Fruit fly (Drosophila melanogaster) whole organism, embryonic: ENCODE data around the gene CG10353.

Experiments used
- Adf1 ChIP-seq: fragments of 200-800 bp; sonication (Bioruptor generic); IDR thresholded peaks from 2 replicates; pipeline ENCODE4 v1.3.6; 2022; ENCODE audit warnings: missing biosample characterization, missing genetic modification characterization
- Asciz ChIP-seq: fragments of 200-800 bp; sonication (Bioruptor generic); optimal IDR thresholded peaks from 2 replicates; lab custom pipeline; 2017; ENCODE audit warnings: missing biosample characterization, mild to moderate bottlenecking, missing genetic modification characterization, missing genetic modification reagents
- Atf-2 ChIP-seq: fragments of 200-800 bp; sonication (Bioruptor generic); optimal IDR thresholded peaks from 2 replicates; lab custom pipeline; 2016; ENCODE audit warnings: missing biosample characterization, missing genetic modification characterization
- B-H1 ChIP-seq: fragments of 200-800 bp; sonication (Bioruptor generic); IDR thresholded peaks from 3 replicates; pipeline ENCODE4 v1.3.6; 2022; ENCODE audit warnings: missing biosample characterization, missing genetic modification characterization
- BEAF-32 ChIP-seq: fragments of 200-800 bp; sonication (Bioruptor generic); optimal IDR thresholded peaks from 3 replicates; lab custom pipeline; 2017; ENCODE audit warnings: missing biosample characterization, missing genetic modification characterization, mild to moderate bottlenecking, moderate library complexity, missing genetic modification reagents
- CG1024 ChIP-seq: fragments of 200-800 bp; sonication (Bioruptor generic); IDR thresholded peaks from 2 replicates; pipeline ENCODE4 v1.3.6; 2022; ENCODE audit warnings: missing biosample characterization, missing genetic modification characterization
- CG10321 ChIP-seq: fragments of 200-800 bp; sonication (Bioruptor generic); IDR thresholded peaks from 2 replicates; pipeline ENCODE4 v1.3.6; 2022; ENCODE audit warnings: missing biosample characterization, missing genetic modification characterization
- CG12299 ChIP-seq: fragments of 200-800 bp; sonication (Bioruptor generic); optimal IDR thresholded peaks from 2 replicates; lab custom pipeline; 2018; ENCODE audit warnings: missing biosample characterization, mild to moderate bottlenecking, missing genetic modification characterization
- CG12391 ChIP-seq: fragments of 200-800 bp; sonication (Bioruptor generic); optimal IDR thresholded peaks from 3 replicates; lab custom pipeline; 2018; ENCODE audit warnings: missing biosample characterization, mild to moderate bottlenecking, missing genetic modification characterization, moderate library complexity
- CG12744 ChIP-seq: fragments of 200-800 bp; sonication (Bioruptor generic); optimal IDR thresholded peaks from 2 replicates; lab custom pipeline; 2016; ENCODE audit warnings: missing biosample characterization, missing genetic modification characterization
- CG13624 ChIP-seq: fragments of 200-800 bp; sonication (Bioruptor generic); optimal IDR thresholded peaks from 2 replicates; lab custom pipeline; 2016; ENCODE audit warnings: missing biosample characterization, missing genetic modification characterization
- CG15073 ChIP-seq: fragments of 200-800 bp; sonication (Bioruptor generic); optimal IDR thresholded peaks from 2 replicates; lab custom pipeline; 2016; ENCODE audit warnings: missing biosample characterization, missing genetic modification characterization
- CG18599 ChIP-seq: fragments of 200-800 bp; sonication (Bioruptor generic); optimal IDR thresholded peaks from 3 replicates; lab custom pipeline; 2017; ENCODE audit warnings: missing biosample characterization, missing genetic modification characterization, mild to moderate bottlenecking, moderate library complexity, missing genetic modification reagents
- CG3163 ChIP-seq: fragments of 200-800 bp; sonication (Bioruptor generic); optimal IDR thresholded peaks from 3 replicates; lab custom pipeline; 2016; ENCODE audit warnings: missing biosample characterization, missing genetic modification characterization
- CG3838 ChIP-seq: fragments of 200-800 bp; sonication (Bioruptor generic); optimal IDR thresholded peaks from 3 replicates; lab custom pipeline; 2016; ENCODE audit warnings: missing biosample characterization, missing genetic modification characterization
- CG5953 ChIP-seq: fragments of 200-800 bp; sonication (Bioruptor generic); IDR thresholded peaks from 2 replicates; pipeline ENCODE4 v1.3.6; 2022; ENCODE audit warnings: missing biosample characterization, missing genetic modification characterization
- CG6689 ChIP-seq: fragments of 200-800 bp; sonication (Bioruptor generic); IDR thresholded peaks from 2 replicates; pipeline ENCODE4 v1.3.6; 2022; ENCODE audit warnings: missing biosample characterization, missing genetic modification characterization
- CG7357 ChIP-seq: fragments of 200-800 bp; sonication (Bioruptor generic); IDR thresholded peaks from 3 replicates; pipeline ENCODE4 v1.3.6; 2022; ENCODE audit warnings: missing biosample characterization, missing genetic modification characterization
- CG7928 ChIP-seq: fragments of 200-800 bp; sonication (Bioruptor generic); optimal IDR thresholded peaks from 2 replicates; lab custom pipeline; 2017; ENCODE audit warnings: missing biosample characterization, mild to moderate bottlenecking, missing genetic modification characterization
- CG7963 ChIP-seq: fragments of 200-800 bp; sonication (Bioruptor generic); IDR thresholded peaks from 3 replicates; pipeline ENCODE4 v1.3.6; 2022; ENCODE audit warnings: missing biosample characterization, missing genetic modification characterization; ENCODE audit not compliant: partially characterized antibody
- CG9437 ChIP-seq: fragments of 200-800 bp; sonication (Bioruptor generic); optimal IDR thresholded peaks from 2 replicates; lab custom pipeline; 2018; ENCODE audit warnings: missing biosample characterization, mild to moderate bottlenecking, missing genetic modification characterization
- CG9797 ChIP-seq: fragments of 200-800 bp; sonication (Bioruptor generic); optimal IDR thresholded peaks from 3 replicates; lab custom pipeline; 2018; ENCODE audit warnings: missing biosample characterization, mild to moderate bottlenecking, missing genetic modification characterization
- Camta ChIP-seq: fragments of 200-800 bp; sonication (Bioruptor generic); optimal IDR thresholded peaks from 2 replicates; lab custom pipeline; 2016; ENCODE audit warnings: missing biosample characterization, missing genetic modification characterization
- D ChIP-seq, 2 experiments: fragments of 200-800 bp in 1 of 2; fragments of >200 bp in 1 of 2; sonication (Bioruptor generic) in 1 of 2; optimal IDR thresholded peaks; 2 replicates in 1 of 2; 3 replicates in 1 of 2; lab custom pipeline; 2017; ENCODE audit warnings: mild to moderate bottlenecking in 1 of 2, missing biosample characterization in 1 of 2, missing genetic modification characterization in 1 of 2, missing genetic modification reagents in 1 of 2
- E2f2 ChIP-seq: fragments of 200-800 bp; sonication (Bioruptor generic); IDR thresholded peaks from 2 replicates; pipeline ENCODE4 v1.3.6; 2022; ENCODE audit warnings: missing biosample characterization, missing genetic modification characterization
- Fer1 ChIP-seq: fragments of 200-800 bp; sonication (Bioruptor generic); optimal IDR thresholded peaks from 2 replicates; lab custom pipeline; 2017; ENCODE audit warnings: missing biosample characterization, mild to moderate bottlenecking, missing genetic modification characterization
- GATAe ChIP-seq: fragments of 200-800 bp; sonication (Bioruptor generic); conservative IDR thresholded peaks from 2 replicates; pipeline ENCODE4 v1.3.6; 2022; ENCODE audit warnings: missing biosample characterization, missing genetic modification characterization
- HLH4C ChIP-seq: fragments of 200-800 bp; sonication (Bioruptor generic); IDR thresholded peaks from 3 replicates; pipeline ENCODE4 v1.3.6; 2022; ENCODE audit warnings: missing biosample characterization, missing genetic modification characterization; ENCODE audit not compliant: partially characterized antibody
- Hsf ChIP-seq: fragments of 200-800 bp; sonication (Bioruptor generic); optimal IDR thresholded peaks from 3 replicates; lab custom pipeline; 2016; ENCODE audit warnings: missing biosample characterization, missing genetic modification characterization
- Rx ChIP-seq: fragments of 200-800 bp; sonication (Bioruptor generic); IDR thresholded peaks from 2 replicates; pipeline ENCODE4 v1.3.6; 2022; ENCODE audit warnings: missing biosample characterization, missing genetic modification characterization
- Usf ChIP-seq: fragments of 200-800 bp; sonication (Bioruptor generic); optimal IDR thresholded peaks from 2 replicates; lab custom pipeline; 2017; ENCODE audit warnings: missing genotype, missing biosample characterization, missing genetic modification characterization
- Xbp1 ChIP-seq: fragments of 200-800 bp; sonication (Bioruptor generic); optimal IDR thresholded peaks from 3 replicates; lab custom pipeline; 2016; ENCODE audit warnings: missing biosample characterization, mild to moderate bottlenecking, missing genetic modification characterization
- al ChIP-seq: fragments of 200-800 bp; sonication (Bioruptor generic); IDR thresholded peaks from 2 replicates; pipeline ENCODE4 v1.3.6; 2022; ENCODE audit warnings: missing biosample characterization, missing genetic modification characterization
- ara ChIP-seq: fragments of 200-800 bp; sonication (Bioruptor generic); IDR thresholded peaks from 2 replicates; pipeline ENCODE4 v1.3.6; 2022; ENCODE audit warnings: missing biosample characterization, missing genetic modification characterization
- bbx ChIP-seq: fragments of 200-800 bp; sonication (Bioruptor generic); IDR thresholded peaks from 2 replicates; pipeline ENCODE4 v1.3.6; 2022; ENCODE audit warnings: missing biosample characterization, missing genetic modification characterization; ENCODE audit not compliant: partially characterized antibody
- btn ChIP-seq: fragments of 200-800 bp; sonication (Bioruptor generic); optimal IDR thresholded peaks from 2 replicates; lab custom pipeline; 2016; ENCODE audit warnings: missing biosample characterization, missing genetic modification characterization
- cas ChIP-seq: fragments of 200-800 bp; sonication (Bioruptor generic); IDR thresholded peaks from 2 replicates; pipeline ENCODE4 v1.3.6; 2022; ENCODE audit warnings: missing biosample characterization, missing genetic modification characterization
- caup ChIP-seq: fragments of 200-800 bp; sonication (Bioruptor generic); optimal IDR thresholded peaks from 3 replicates; lab custom pipeline; 2017; ENCODE audit warnings: missing biosample characterization, mild to moderate bottlenecking, missing genetic modification characterization, moderate library complexity; ENCODE audit not compliant: severe bottlenecking
- en ChIP-seq: fragments of 200-800 bp; sonication (Bioruptor generic); optimal IDR thresholded peaks from 2 replicates; lab custom pipeline; 2016; ENCODE audit warnings: missing biosample characterization, missing genetic modification characterization
- fd64A ChIP-seq: fragments of 200-800 bp; sonication (Bioruptor generic); optimal IDR thresholded peaks from 3 replicates; lab custom pipeline; 2018; ENCODE audit warnings: missing biosample characterization, mild to moderate bottlenecking, missing genetic modification characterization
- gro ChIP-seq: fragments of 200-800 bp; sonication (Bioruptor generic); optimal IDR thresholded peaks from 2 replicates; lab custom pipeline; 2016; ENCODE audit warnings: missing biosample characterization, missing genetic modification characterization
- hth ChIP-seq: fragments of >200 bp; optimal IDR thresholded peaks from 2 replicates; lab custom pipeline; 2017; ENCODE audit warnings: inconsistent platforms
- ind ChIP-seq: fragments of 200-800 bp; sonication (Bioruptor generic); optimal IDR thresholded peaks from 3 replicates; lab custom pipeline; 2016; ENCODE audit warnings: missing biosample characterization, missing genetic modification characterization
- insv ChIP-seq, 2 experiments: fragments of 200-800 bp; sonication (Bioruptor generic); optimal IDR thresholded peaks; 3 replicates each; lab custom pipeline; 2016 to 2018; ENCODE audit warnings: missing biosample characterization in 2 of 2, missing genetic modification characterization in 2 of 2
- kah ChIP-seq: fragments of 200-800 bp; sonication (Bioruptor generic); optimal IDR thresholded peaks from 2 replicates; lab custom pipeline; 2018; ENCODE audit warnings: missing biosample characterization, mild to moderate bottlenecking, missing genetic modification characterization
- ken ChIP-seq: fragments of 200-800 bp; sonication (Bioruptor generic); IDR thresholded peaks from 3 replicates; pipeline ENCODE4 v1.3.6; 2022; ENCODE audit warnings: missing biosample characterization, missing genetic modification characterization
- lilli ChIP-seq: fragments of 200-800 bp; sonication (Bioruptor generic); optimal IDR thresholded peaks from 3 replicates; lab custom pipeline; 2016; ENCODE audit warnings: missing biosample characterization, missing genetic modification characterization
- pum ChIP-seq: fragments of 200-800 bp; sonication (Bioruptor generic); optimal IDR thresholded peaks from 2 replicates; lab custom pipeline; 2016; ENCODE audit warnings: missing biosample characterization, missing genetic modification characterization
- sens ChIP-seq: fragments of 200-800 bp; sonication (Bioruptor generic); peaks from one replicate; lab custom pipeline; 2016; ENCODE audit warnings: missing biosample characterization, missing genetic modification characterization
- unpg ChIP-seq: fragments of 200-800 bp; sonication (Bioruptor generic); optimal IDR thresholded peaks from 3 replicates; lab custom pipeline; 2018; ENCODE audit warnings: missing biosample characterization, mild to moderate bottlenecking, missing genetic modification characterization, moderate library complexity
- z ChIP-seq: fragments of 200-800 bp; sonication (Bioruptor generic); IDR thresholded peaks from 3 replicates; pipeline ENCODE4 v1.3.6; 2022; ENCODE audit warnings: missing biosample characterization, missing genetic modification characterization
- zfh1 ChIP-seq: fragments of 200-800 bp; sonication (Bioruptor generic); IDR thresholded peaks from 3 replicates; pipeline ENCODE4 v1.3.6; 2022; ENCODE audit warnings: missing biosample characterization, missing genetic modification characterization

Gene CG10353

DNA sequence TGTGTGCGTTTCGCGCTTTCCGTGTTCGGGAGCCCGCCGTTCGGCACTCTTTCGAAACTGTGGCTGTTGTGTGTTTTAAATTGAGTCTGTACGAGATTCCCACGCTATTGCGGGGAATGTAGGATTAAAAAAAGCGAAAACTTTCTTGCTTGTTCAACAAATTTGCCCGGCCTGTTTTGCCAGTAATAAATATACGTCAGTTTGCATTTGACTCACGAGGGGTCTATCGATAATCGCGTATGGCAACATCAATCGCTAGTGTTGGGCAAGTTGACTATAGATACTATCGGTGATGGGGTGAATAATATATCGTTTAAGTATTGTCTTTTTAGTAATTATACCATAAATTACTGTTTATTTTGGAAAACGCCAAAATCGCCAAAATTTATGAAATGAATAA is 18.2 kb upstream of the CG10353 start, which contains the start of gene Upf1 (continued):
- TF ChIP-seq en (GFP tag; lab: Kevin White, UChicago): no peak
- TF ChIP-seq CG1024 (GFP tag; lab: Robert Waterston, UW): no peak
- TF ChIP-seq fd64A: no peak
- TF ChIP-seq Adf1: no peak
- TF ChIP-seq D (optimal IDR thresholded peaks at IDR 0.05; lab: Kevin White, UChicago): no peak
- TF ChIP-seq D (GFP tag; optimal IDR thresholded peaks at IDR 0.05; lab: Kevin White, UChicago): no peak
- no peak for TF ChIP-seq CG3838 (GFP tag; lab: Kevin White, UChicago)
- no peak; the same call in 1 of the 2 replicates for TF ChIP-seq E2f2
- TF ChIP-seq Usf (GFP tag; lab: Kevin White, UChicago): no peak
- TF ChIP-seq CG12391 (tag; lab: Kevin White, UChicago): peak; percentile 16
- no peak for TF ChIP-seq zfh1
- peak; percentile 87 for TF ChIP-seq HLH4C
- no peak for TF ChIP-seq unpg
- TF ChIP-seq cas (GFP tag; lab: Robert Waterston, UW): no peak
- no peak for TF ChIP-seq GATAe (GFP tag; lab: Robert Waterston, UW)
- no peak for TF ChIP-seq insv (GFP tag; optimal IDR thresholded peaks at IDR 0.05; lab: Kevin White, UChicago)
- no peak for TF ChIP-seq CG5953 (GFP tag; lab: Robert Waterston, UW)
- TF ChIP-seq CG12299 (tag; lab: Kevin White, UChicago): no peak
- TF ChIP-seq sens (GFP tag; lab: Kevin White, UChicago): no peak
- TF ChIP-seq CG6689 (GFP tag; lab: Robert Waterston, UW): no peak
- no peak for TF ChIP-seq ind (GFP tag; lab: Kevin White, UChicago)
- no peak for TF ChIP-seq CG15073 (GFP tag; lab: Kevin White, UChicago)
- peak; percentile 6 for TF ChIP-seq CG13624 (GFP tag; lab: Kevin White, UChicago)
- TF ChIP-seq CG10321 (GFP tag; lab: Robert Waterston, UW): no peak
- no peak for TF ChIP-seq lilli
- TF ChIP-seq Camta (GFP tag; lab: Kevin White, UChicago): no peak
- no peak for TF ChIP-seq Rx
- TF ChIP-seq CG7928 (GFP tag; lab: Kevin White, UChicago): no peak
- peak; percentile 2 for TF ChIP-seq Hsf (GFP tag; lab: Kevin White, UChicago)
- no peak for TF ChIP-seq CG9797
- no peak for TF ChIP-seq CG18599 (GFP tag; lab: Kevin White, UChicago)
- TF ChIP-seq CG7963 (GFP tag; lab: Robert Waterston, UW): peak; percentile 83
- no peak for TF ChIP-seq caup (GFP tag; lab: Kevin White, UChicago)
- peak; percentile 29 for TF ChIP-seq Xbp1 (GFP tag; lab: Kevin White, UChicago)
- TF ChIP-seq z (GFP tag; lab: Robert Waterston, UW): no peak
- TF ChIP-seq hth (lab: Kevin White, UChicago): no peak
- peak; percentile 93 for TF ChIP-seq bbx
- no peak for TF ChIP-seq CG3163
- no peak for TF ChIP-seq kah (GFP tag; lab: Kevin White, UChicago)
- no peak for TF ChIP-seq CG7357 (GFP tag; lab: Robert Waterston, UW)
- 0 out of 2 replicates have a peak, but pooled peaks have one; percentile 26 for TF ChIP-seq al
- no peak for TF ChIP-seq Asciz (GFP tag; lab: Kevin White, UChicago)
- no peak for TF ChIP-seq pum (GFP tag; lab: Kevin White, UChicago)
- TF ChIP-seq CG12744: no peak
- no peak for TF ChIP-seq ken (GFP tag; lab: Robert Waterston, UW)
- TF ChIP-seq B-H1: no peak
- TF ChIP-seq btn (GFP tag; lab: Kevin White, UChicago): no peak
- peak; percentile 89 for TF ChIP-seq BEAF-32
- TF ChIP-seq Fer1 (GFP tag; lab: Kevin White, UChicago): no peak
- TF ChIP-seq CG9437 (GFP tag; lab: Kevin White, UChicago): no peak
- TF ChIP-seq Atf-2 (GFP tag; lab: Kevin White, UChicago): no peak
- TF ChIP-seq ara (GFP tag; lab: Robert Waterston, UW): no peak
- TF ChIP-seq gro: no peak
